Fruit fly (Drosophila melanogaster) whole organism, embryonic: ENCODE results near the gene Atu.

Source experiments
- Adf1 ChIP-seq: fragments of 200-800 bp; sonication (Bioruptor generic); IDR thresholded peaks from 2 replicates; pipeline ENCODE4 v1.3.6; 2022; ENCODE audit warnings: missing biosample characterization, missing genetic modification characterization
- B-H2 ChIP-seq: fragments of 200-800 bp; sonication (Bioruptor generic); optimal IDR thresholded peaks from 2 replicates; lab custom pipeline; 2018; ENCODE audit warnings: missing biosample characterization, mild to moderate bottlenecking, missing genetic modification characterization
- BEAF-32 ChIP-seq: fragments of 200-800 bp; sonication (Bioruptor generic); optimal IDR thresholded peaks from 3 replicates; lab custom pipeline; 2017; ENCODE audit warnings: missing biosample characterization, missing genetic modification characterization, mild to moderate bottlenecking, moderate library complexity, missing genetic modification reagents
- CG10147 ChIP-seq: fragments of 200-800 bp; sonication (Bioruptor generic); optimal IDR thresholded peaks from 2 replicates; lab custom pipeline; 2019; ENCODE audit warnings: missing biosample characterization, mild to moderate bottlenecking, missing genetic modification characterization, moderate library complexity
- CG10565 ChIP-seq: fragments of 200-800 bp; sonication (Bioruptor generic); optimal IDR thresholded peaks from 3 replicates; lab custom pipeline; 2016; ENCODE audit warnings: missing biosample characterization, mild to moderate bottlenecking, missing genetic modification characterization
- CG11696 ChIP-seq: fragments of 200-800 bp; sonication (Bioruptor generic); IDR thresholded peaks from 2 replicates; pipeline ENCODE4 v1.3.6; 2022; ENCODE audit warnings: missing biosample characterization, missing genetic modification characterization
- CG13775 ChIP-seq: fragments of 200-800 bp; sonication (Bioruptor generic); optimal IDR thresholded peaks from 3 replicates; lab custom pipeline; 2017; ENCODE audit warnings: missing biosample characterization, mild to moderate bottlenecking, missing genetic modification characterization
- CG1603 ChIP-seq: fragments of 200-800 bp; sonication (Bioruptor generic); optimal IDR thresholded peaks from 2 replicates; lab custom pipeline; 2019; ENCODE audit warnings: missing biosample characterization, mild to moderate bottlenecking, missing genetic modification characterization, moderate library complexity
- CG17359 ChIP-seq: fragments of 200-800 bp; sonication (Bioruptor generic); optimal IDR thresholded peaks from 3 replicates; lab custom pipeline; 2018; ENCODE audit warnings: missing biosample characterization, mild to moderate bottlenecking, missing genetic modification characterization, moderate library complexity
- CG18476 ChIP-seq: fragments of 200-800 bp; sonication (Bioruptor generic); optimal IDR thresholded peaks from 2 replicates; lab custom pipeline; 2016; ENCODE audit warnings: missing biosample characterization, mild to moderate bottlenecking, missing genetic modification characterization
- CG2678 ChIP-seq: fragments of 200-800 bp; sonication (Bioruptor generic); optimal IDR thresholded peaks from 3 replicates; lab custom pipeline; 2019; ENCODE audit warnings: missing biosample characterization, mild to moderate bottlenecking, missing genetic modification characterization, moderate library complexity
- CG2712 ChIP-seq: fragments of 200-800 bp; optimal IDR thresholded peaks from 3 replicates; lab custom pipeline; 2019; ENCODE audit warnings: missing biosample characterization, mild to moderate bottlenecking, missing genetic modification characterization, moderate library complexity
- CG30403 ChIP-seq: fragments of 200-800 bp; sonication (Bioruptor generic); optimal IDR thresholded peaks from 3 replicates; lab custom pipeline; 2016; ENCODE audit warnings: missing biosample characterization, missing genetic modification characterization
- CG3281 ChIP-seq: fragments of 200-800 bp; sonication (Bioruptor generic); optimal IDR thresholded peaks from 3 replicates; lab custom pipeline; 2017; ENCODE audit warnings: missing biosample characterization, mild to moderate bottlenecking, missing genetic modification characterization
- CG34422 ChIP-seq: fragments of 200-800 bp; sonication (Bioruptor generic); IDR thresholded peaks from 3 replicates; pipeline ENCODE4 v1.3.6; 2022; ENCODE audit warnings: missing biosample characterization, missing genetic modification characterization
- CG42726 ChIP-seq: fragments of 200-800 bp; sonication (Bioruptor generic); IDR thresholded peaks from 2 replicates; pipeline ENCODE4 v1.3.6; 2022; ENCODE audit warnings: missing biosample characterization, missing genetic modification characterization; ENCODE audit not compliant: partially characterized antibody
- CG4282 ChIP-seq: fragments of 200-800 bp; sonication (Bioruptor generic); optimal IDR thresholded peaks from 2 replicates; lab custom pipeline; 2016; ENCODE audit warnings: missing biosample characterization, missing genetic modification characterization
- CG4328 ChIP-seq: fragments of 200-800 bp; sonication (Bioruptor generic); optimal IDR thresholded peaks from 3 replicates; lab custom pipeline; 2017; ENCODE audit warnings: missing biosample characterization, missing genetic modification reagents, missing genetic modification characterization
- CG6272 ChIP-seq: fragments of 200-800 bp; sonication (Bioruptor generic); IDR thresholded peaks from 2 replicates; pipeline ENCODE4 v1.3.6; 2022; ENCODE audit warnings: missing biosample characterization, missing genetic modification characterization
- CG7271 ChIP-seq: fragments of 200-800 bp; sonication (Bioruptor generic); optimal IDR thresholded peaks from 2 replicates; lab custom pipeline; 2018; ENCODE audit warnings: missing biosample characterization, mild to moderate bottlenecking, missing genetic modification characterization, moderate library complexity
- CG9817 ChIP-seq: fragments of 200-800 bp; sonication (Bioruptor generic); optimal IDR thresholded peaks from 2 replicates; lab custom pipeline; 2018; ENCODE audit warnings: missing biosample characterization, mild to moderate bottlenecking, missing genetic modification characterization, moderate library complexity
- D19B ChIP-seq: fragments of 200-800 bp; sonication (Bioruptor generic); optimal IDR thresholded peaks from 2 replicates; lab custom pipeline; 2017; ENCODE audit warnings: missing biosample characterization, mild to moderate bottlenecking, missing genetic modification characterization
- Dref ChIP-seq: fragments of 200-800 bp; sonication (Bioruptor generic); IDR thresholded peaks from 2 replicates; pipeline ENCODE4 v1.3.6; 2022; ENCODE audit warnings: missing biosample characterization, missing genetic modification characterization
- Drgx ChIP-seq: fragments of 200-800 bp; sonication (Bioruptor generic); IDR thresholded peaks from 2 replicates; pipeline ENCODE4 v1.3.6; 2022; ENCODE audit warnings: missing biosample characterization, missing genetic modification characterization
- Lim3 ChIP-seq: fragments of 200-800 bp; sonication (Bioruptor generic); IDR thresholded peaks from 2 replicates; pipeline ENCODE4 v1.3.6; 2022; ENCODE audit warnings: missing biosample characterization, missing genetic modification characterization
- Myb ChIP-seq: fragments of 200-800 bp; sonication (Bioruptor generic); optimal IDR thresholded peaks from 2 replicates; lab custom pipeline; 2016; ENCODE audit warnings: missing biosample characterization, missing genetic modification characterization
- Nf-YC ChIP-seq: fragments of 200-800 bp; optimal IDR thresholded peaks from 3 replicates; lab custom pipeline; 2019; ENCODE audit warnings: missing biosample characterization, mild to moderate bottlenecking, missing genetic modification characterization, moderate library complexity
- NfI ChIP-seq: fragments of 200-800 bp; sonication (Bioruptor generic); optimal IDR thresholded peaks from 3 replicates; lab custom pipeline; 2018; ENCODE audit warnings: missing biosample characterization, mild to moderate bottlenecking, missing genetic modification characterization, moderate library complexity
- Oli ChIP-seq: fragments of 200-800 bp; sonication (Bioruptor generic); optimal IDR thresholded peaks from 2 replicates; lab custom pipeline; 2018; ENCODE audit warnings: missing biosample characterization, mild to moderate bottlenecking, missing genetic modification characterization, moderate library complexity
- PHDP ChIP-seq: fragments of 200-800 bp; sonication (Bioruptor generic); optimal IDR thresholded peaks from 3 replicates; lab custom pipeline; 2018; ENCODE audit warnings: missing biosample characterization, mild to moderate bottlenecking, missing genetic modification characterization, moderate library complexity
- Sin3A ChIP-seq: fragments of >200 bp; optimal IDR thresholded peaks from 2 replicates; lab custom pipeline; 2018
- Sry-δ ChIP-seq: fragments of 200-800 bp; sonication (Bioruptor generic); optimal IDR thresholded peaks from 2 replicates; lab custom pipeline; 2016; ENCODE audit warnings: missing biosample characterization, missing genetic modification characterization
- Stat92E ChIP-seq, 3 experiments: fragments of >200 bp in 2 of 3; fragments of 200-800 bp in 1 of 3; sonication (Bioruptor generic) in 1 of 3; optimal IDR thresholded peaks; 2 replicates each; lab custom pipeline; 2017 to 2019; ENCODE audit warnings: missing biosample characterization in 3 of 3, missing genetic modification characterization in 3 of 3, mild to moderate bottlenecking in 1 of 3, moderate library complexity in 1 of 3
- bab2 ChIP-seq: fragments of 200-800 bp; sonication (Bioruptor generic); optimal IDR thresholded peaks from 2 replicates; lab custom pipeline; 2016; ENCODE audit warnings: missing biosample characterization, missing genetic modification characterization
- cad ChIP-seq: fragments of >200 bp; optimal IDR thresholded peaks from 2 replicates; lab custom pipeline; 2017; ENCODE audit warnings: missing biosample characterization, missing genetic modification characterization
- crp ChIP-seq, 2 experiments: fragments of 200-800 bp; sonication (Bioruptor generic); optimal IDR thresholded peaks; 2 replicates in 1 of 2; 3 replicates in 1 of 2; lab custom pipeline; 2017; ENCODE audit warnings: missing biosample characterization in 2 of 2, missing genetic modification characterization in 2 of 2, mild to moderate bottlenecking in 1 of 2, moderate library complexity in 1 of 2
- hb ChIP-seq: fragments of 200-800 bp; sonication (Bioruptor generic); IDR thresholded peaks from 3 replicates; pipeline ENCODE4 v1.3.6; 2022; ENCODE audit warnings: missing biosample characterization, missing genetic modification characterization; ENCODE audit not compliant: partially characterized antibody
- insv ChIP-seq, 2 experiments: fragments of 200-800 bp; sonication (Bioruptor generic); optimal IDR thresholded peaks; 3 replicates each; lab custom pipeline; 2016 to 2018; ENCODE audit warnings: missing biosample characterization in 2 of 2, missing genetic modification characterization in 2 of 2
- lab ChIP-seq: fragments of 200-800 bp; sonication (Bioruptor generic); optimal IDR thresholded peaks from 3 replicates; lab custom pipeline; 2017; ENCODE audit warnings: missing biosample characterization, missing genetic modification characterization, mild to moderate bottlenecking, moderate library complexity, missing genetic modification reagents
- lov ChIP-seq, 2 experiments: fragments of 200-800 bp in 1 of 2; fragments of >200 bp in 1 of 2; sonication (Bioruptor generic) in 1 of 2; IDR thresholded peaks in 1 of 2; optimal IDR thresholded peaks in 1 of 2; 2 replicates in 1 of 2; 3 replicates in 1 of 2; pipeline versions ENCODE4 v1.3.6 to Lab custom; 2017 to 2022; ENCODE audit warnings: missing biosample characterization in 1 of 2, missing genetic modification characterization in 1 of 2
- repo ChIP-seq: fragments of 200-800 bp; sonication (Bioruptor generic); optimal IDR thresholded peaks from 2 replicates; lab custom pipeline; 2016; ENCODE audit warnings: missing biosample characterization, missing genetic modification characterization
- scrt ChIP-seq: fragments of 200-800 bp; sonication (Bioruptor generic); optimal IDR thresholded peaks from 2 replicates; lab custom pipeline; 2018; ENCODE audit warnings: missing biosample characterization, mild to moderate bottlenecking, missing genetic modification characterization, moderate library complexity
- sens-2 ChIP-seq: fragments of 200-800 bp; sonication (Bioruptor generic); IDR thresholded peaks from 2 replicates; pipeline ENCODE4 v1.3.6; 2022; ENCODE audit warnings: missing biosample characterization, missing genetic modification characterization
- tgo ChIP-seq: fragments of 200-800 bp; sonication (Bioruptor generic); IDR thresholded peaks from 3 replicates; pipeline ENCODE4 v1.3.6; 2022; ENCODE audit warnings: missing biosample characterization, missing genetic modification characterization
- tll ChIP-seq, 2 experiments: fragments of 200-800 bp in 1 of 2; fragments of >200 bp in 1 of 2; sonication (Bioruptor generic) in 1 of 2; optimal IDR thresholded peaks; 2 replicates each; lab custom pipeline; 2017 to 2019; ENCODE audit warnings: missing biosample characterization in 2 of 2, missing genetic modification characterization in 2 of 2, mild to moderate bottlenecking in 1 of 2, moderate library complexity in 1 of 2
- trh ChIP-seq: fragments of 200-800 bp; sonication (Bioruptor generic); optimal IDR thresholded peaks from 2 replicates; lab custom pipeline; 2016; ENCODE audit warnings: missing biosample characterization, missing genetic modification characterization
- tup ChIP-seq: fragments of 200-800 bp; sonication (Bioruptor generic); optimal IDR thresholded peaks from 2 replicates; lab custom pipeline; 2016; ENCODE audit warnings: missing biosample characterization, mild to moderate bottlenecking, missing genetic modification characterization, moderate library complexity
- wek ChIP-seq: fragments of 200-800 bp; sonication (Bioruptor generic); optimal IDR thresholded peaks from 3 replicates; lab custom pipeline; 2018; ENCODE audit warnings: missing biosample characterization, mild to moderate bottlenecking, missing genetic modification characterization, moderate library complexity
- zf30C ChIP-seq: fragments of 200-800 bp; sonication (Bioruptor generic); optimal IDR thresholded peaks from 3 replicates; lab custom pipeline; 2018; ENCODE audit warnings: missing biosample characterization, mild to moderate bottlenecking, missing genetic modification characterization

Gene Atu

DNA sequence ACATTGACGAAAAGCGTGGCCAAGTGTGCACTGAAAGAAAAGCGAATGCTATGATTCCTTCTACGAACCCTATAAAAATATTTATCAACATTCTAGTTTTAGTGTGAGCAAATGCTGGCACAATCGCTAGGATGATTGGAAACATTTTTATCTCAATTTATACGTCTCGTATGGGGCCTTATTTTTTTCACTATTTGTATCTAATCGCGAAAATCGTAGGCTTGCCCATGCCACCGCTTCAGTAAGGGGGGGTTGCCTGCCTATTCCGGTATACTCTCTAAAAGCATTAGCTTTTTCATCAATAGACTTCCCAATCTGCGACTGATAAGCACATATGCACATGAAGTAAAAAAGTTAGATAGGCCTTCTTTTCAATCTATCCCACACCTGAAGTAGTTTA lies 47.5 kb upstream of the Atu start (continued):
- TF ChIP-seq sens-2 (GFP tag; lab: Robert Waterston, UW) (peak; percentile 77), repo (GFP tag; lab: Kevin White, UChicago) (no peak), Stat92E (GFP tag; optimal IDR thresholded peaks at IDR 0.05; lab: Kevin White, UChicago) (no peak), Dref (GFP tag; lab: Robert Waterston, UW) (no peak), B-H2 (GFP tag; lab: Kevin White, UChicago) (peak; percentile 45), CG2678 (peak; percentile 87), CG17359 (peak; percentile 90), CG18476 (GFP tag; lab: Kevin White, UChicago) (peak; percentile 65), D19B (peak; percentile 57), tup (GFP tag; lab: Kevin White, UChicago) (peak; percentile 63), NfI (GFP tag; lab: Kevin White, UChicago) (peak; percentile 81), Myb (peak; percentile 55), Nf-YC (tag; lab: Kevin White, UChicago) (no peak), lov (optimal IDR thresholded peaks at IDR 0.05; lab: Kevin White, UChicago) (no peak), lov (GFP tag; IDR thresholded peaks at IDR 0.05; lab: Robert Waterston, UW) (peak; percentile 66; the same call in 1 of the 3 replicates), crp (GFP tag; optimal IDR thresholded peaks at IDR 0.05; lab: Kevin White, UChicago) (no peak), CG7271 (no peak), CG13775 (peak; percentile 71), CG10565 (GFP tag; lab: Kevin White, UChicago) (no peak), scrt (GFP tag; lab: Kevin White, UChicago) (peak; percentile 60), CG4282 (GFP tag; lab: Kevin White, UChicago) (peak; percentile 53), PHDP (peak; percentile 76), CG42726 (GFP tag; lab: Robert Waterston, UW) (no peak), lab (GFP tag; lab: Kevin White, UChicago) (peak; percentile 93), bab2 (GFP tag; lab: Kevin White, UChicago) (peak; percentile 82), CG3281 (GFP tag; lab: Kevin White, UChicago) (peak; percentile 75), zf30C (GFP tag; lab: Kevin White, UChicago) (peak; percentile 80), hb (GFP tag; lab: Robert Waterston, UW) (no peak), CG1603 (tag; lab: Kevin White, UChicago) (peak; percentile 77), CG34422 (peak; percentile 90), Sry-δ (GFP tag; lab: Kevin White, UChicago) (peak; percentile 27), Oli (peak; percentile 81), tgo (peak; percentile 90), CG10147 (peak; percentile 75), cad (no peak), CG4328 (GFP tag; lab: Kevin White, UChicago) (no peak), wek (GFP tag; lab: Kevin White, UChicago) (no peak), CG9817 (tag; lab: Kevin White, UChicago) (peak; percentile 63), CG11696 (GFP tag; lab: Robert Waterston, UW) (peak; percentile 79), BEAF-32 (GFP tag; lab: Kevin White, UChicago) (no peak), Drgx (GFP tag; lab: Robert Waterston, UW) (peak; percentile 88), Adf1 (GFP tag; lab: Robert Waterston, UW) (peak; percentile 67), Sin3A (lab: Kevin White, UChicago) (no peak), CG6272 (peak; percentile 84), Lim3 (GFP tag; lab: Robert Waterston, UW) (0 out of 2 replicates have a peak, but pooled peaks have one; percentile 8), CG30403 (peak; percentile 71), trh (GFP tag; lab: Kevin White, UChicago) (peak; percentile 39), CG2712 (peak; percentile 77), tll (GFP tag; optimal IDR thresholded peaks at IDR 0.05; lab: Kevin White, UChicago) (no peak), insv (GFP tag; optimal IDR thresholded peaks at IDR 0.05; lab: Kevin White, UChicago) (no peak)
